Worm (Caenorhabditis elegans): Measurements from ENCODE around the gene cup-15.

The cup-15 gene

DNA sequence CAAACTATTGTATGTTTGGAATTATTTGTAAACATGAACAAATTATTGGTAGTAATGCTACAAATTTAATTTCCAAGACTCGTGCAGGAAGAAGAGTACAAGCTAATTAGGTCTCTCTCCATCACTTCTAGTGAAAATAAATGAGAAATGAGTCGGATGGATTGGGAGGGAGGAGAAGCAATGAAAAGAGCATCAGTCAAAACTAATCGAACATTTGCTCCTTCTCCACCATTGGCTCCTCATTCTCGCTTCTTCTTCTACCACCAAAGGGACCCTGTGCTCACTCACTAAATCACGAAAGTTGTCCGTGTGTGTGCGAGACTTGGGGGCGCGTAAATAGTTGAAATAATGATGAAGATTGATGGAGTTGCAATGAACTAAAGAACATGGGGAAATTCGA lies 46.0 kb upstream of the cup-15 start (continued):
- no peak for TF ChIP-seq ceh-16 (tag; optimal IDR thresholded peaks at IDR 0.05)
- no peak for TF ChIP-seq nhr-25 (tag; optimal IDR thresholded peaks at IDR 0.05)
- peak; percentile 46 for TF ChIP-seq sma-9 (GFP tag; optimal IDR thresholded peaks at IDR 0.05)
- no peak for TF ChIP-seq sma-9 (tag; optimal IDR thresholded peaks at IDR 0.05)
- no peak for TF ChIP-seq Y55F3AM.14 (GFP tag; optimal IDR thresholded peaks at IDR 0.05)
- no peak for TF ChIP-seq sma-3 (GFP tag; optimal IDR thresholded peaks at IDR 0.05)
- no peak for TF ChIP-seq ceh-82 (tag; optimal IDR thresholded peaks at IDR 0.05)
- TF ChIP-seq nhr-21 (tag; optimal IDR thresholded peaks at IDR 0.05) = no peak
- no peak for TF ChIP-seq nhr-77 (tag; optimal IDR thresholded peaks at IDR 0.05)
- TF ChIP-seq nhr-23 (tag; optimal IDR thresholded peaks at IDR 0.05) = no peak
- TF ChIP-seq gmeb-1 (tag; optimal IDR thresholded peaks at IDR 0.05) = no peak
- TF ChIP-seq nhr-12 (tag; optimal IDR thresholded peaks at IDR 0.05) = no peak
- no peak for TF ChIP-seq crh-2 (tag; optimal IDR thresholded peaks at IDR 0.05)

DNA sequence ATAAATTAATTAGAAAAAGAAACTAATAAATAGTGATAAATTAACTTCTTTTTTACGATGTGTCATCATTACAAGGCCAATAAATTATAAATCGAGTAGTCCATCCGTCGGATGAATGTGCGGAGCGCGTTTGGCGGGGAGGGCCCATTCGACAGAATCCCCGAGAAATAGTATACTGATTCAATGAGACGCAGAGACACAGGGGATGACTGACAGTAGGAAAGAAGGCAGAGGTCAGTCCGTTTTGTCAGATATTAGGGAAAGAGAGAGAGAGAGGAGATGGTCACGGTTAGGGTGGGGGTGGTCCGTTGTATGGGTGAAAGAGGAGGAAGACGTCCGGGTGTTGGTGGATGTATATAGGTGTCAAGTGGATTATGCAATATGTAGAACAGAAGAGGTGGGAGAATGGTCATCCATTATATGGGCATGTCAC lies 44.2 kb upstream of the cup-15 start:
- peak; percentile 87 for TF ChIP-seq mab-5 (tag; optimal IDR thresholded peaks at IDR 0.05)
- no peak for TF ChIP-seq ZK546.5 (tag; optimal IDR thresholded peaks at IDR 0.05)

DNA sequence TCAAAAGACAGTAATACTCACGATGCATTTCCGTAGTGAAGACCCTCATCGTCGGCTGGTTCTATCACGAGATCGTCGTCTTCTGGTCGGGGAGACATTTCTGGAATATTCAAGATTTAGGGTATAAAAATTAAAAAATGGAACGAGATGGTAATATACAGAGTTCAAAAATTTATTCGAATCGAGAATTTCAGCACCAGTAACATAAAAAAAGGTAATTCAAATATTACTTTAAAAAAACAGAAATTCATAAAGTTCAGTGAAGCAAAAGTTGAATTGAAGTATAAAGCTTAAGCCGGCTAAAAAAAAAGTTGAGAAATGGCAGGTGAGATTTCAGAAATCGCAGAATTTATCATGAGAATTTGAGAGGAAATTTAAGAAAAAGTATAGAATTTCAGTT lies 42.6 kb upstream of the cup-15 start, which contains the start of gene cam-1:
Gene cam-1 (minus strand): TSS at position 101 of the 400 bp plus-strand sequence.
- no peak for TF ChIP-seq nhr-6 (tag; optimal IDR thresholded peaks at IDR 0.05)
- TF ChIP-seq fos-1 (tag; optimal IDR thresholded peaks at IDR 0.05) = no peak
- no peak for TF ChIP-seq nhr-237 (tag; optimal IDR thresholded peaks at IDR 0.05)
- no peak for TF ChIP-seq nhr-77 (tag; optimal IDR thresholded peaks at IDR 0.05)
- TF ChIP-seq skn-1 (tag; optimal IDR thresholded peaks at IDR 0.05) = no peak
- TF ChIP-seq C34F6.9 (tag; optimal IDR thresholded peaks at IDR 0.05) = no peak
- no peak for TF ChIP-seq ztf-4 (tag; optimal IDR thresholded peaks at IDR 0.05)
- TF ChIP-seq lin-11 (tag; optimal IDR thresholded peaks at IDR 0.05) = no peak
- no peak for TF ChIP-seq lin-39 (tag; optimal IDR thresholded peaks at IDR 0.05)
- no peak for TF ChIP-seq gmeb-1 (tag; optimal IDR thresholded peaks at IDR 0.05)
- TF ChIP-seq zag-1 (tag; optimal IDR thresholded peaks at IDR 0.05) = no peak
- no peak for TF ChIP-seq nhr-129 (tag; optimal IDR thresholded peaks at IDR 0.05)
- TF ChIP-seq lin-13 (GFP tag; optimal IDR thresholded peaks at IDR 0.05) = no peak
- TF ChIP-seq nhr-11 (tag; optimal IDR thresholded peaks at IDR 0.05) = no peak
- TF ChIP-seq lsy-2 (tag; optimal IDR thresholded peaks at IDR 0.05) = no peak
- no peak for TF ChIP-seq nhr-23 (tag; optimal IDR thresholded peaks at IDR 0.05)
- TF ChIP-seq ceh-82 (tag; optimal IDR thresholded peaks at IDR 0.05) = no peak
- TF ChIP-seq sma-9 (GFP tag; optimal IDR thresholded peaks at IDR 0.05) = no peak
- TF ChIP-seq sma-9 (tag; optimal IDR thresholded peaks at IDR 0.05) = no peak
- no peak for TF ChIP-seq ztf-1 (GFP tag; conservative IDR thresholded peaks at IDR 0.05)
- TF ChIP-seq unc-39 (tag; optimal IDR thresholded peaks at IDR 0.05) = no peak

DNA sequence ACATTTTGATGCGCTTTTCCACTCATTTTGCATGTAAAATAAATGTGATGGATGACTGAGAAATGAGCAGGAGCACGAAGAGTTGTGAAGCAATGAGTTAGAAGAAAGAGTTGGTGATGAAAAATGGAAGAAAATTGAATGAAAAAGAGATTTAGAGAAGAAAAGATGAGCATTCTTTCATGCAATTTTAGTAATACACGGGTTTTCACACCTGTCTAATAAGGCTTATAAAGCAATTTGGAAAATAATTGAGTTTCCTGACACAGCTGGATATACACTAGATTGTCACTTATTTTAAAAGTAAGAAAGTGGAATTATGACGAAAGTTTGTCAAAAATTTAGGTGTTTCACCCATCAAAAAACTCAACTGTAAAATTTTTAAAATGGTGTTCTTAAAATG lies 42.0 kb upstream of the cup-15 start:
- TF ChIP-seq unc-55 (GFP tag; optimal IDR thresholded peaks at IDR 0.05) (peak; percentile 31), nhr-6 (tag; optimal IDR thresholded peaks at IDR 0.05) (no peak)

DNA sequence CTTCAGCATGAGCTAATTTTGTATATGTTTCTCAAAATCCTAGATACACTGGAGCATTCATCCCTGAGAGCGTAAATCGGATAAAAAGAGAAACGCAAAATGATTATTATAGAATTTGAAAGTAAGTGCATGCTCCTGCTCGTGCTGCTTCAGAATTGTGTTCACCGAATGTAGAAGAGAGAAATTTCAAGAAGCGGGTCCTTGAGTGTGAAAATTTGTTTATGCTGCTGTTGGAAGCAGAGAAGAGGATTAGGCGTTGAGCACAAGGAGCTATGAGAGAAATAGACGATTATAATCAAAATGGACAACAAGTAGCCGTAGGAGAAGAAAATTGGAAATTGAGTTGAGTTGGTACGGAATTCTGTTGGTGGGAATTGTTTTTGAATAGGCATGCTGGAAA lies 41.1 kb upstream of the cup-15 start:
- TF ChIP-seq nhr-21 (tag; optimal IDR thresholded peaks at IDR 0.05) (no peak), sma-3 (GFP tag; optimal IDR thresholded peaks at IDR 0.05) (no peak), unc-55 (GFP tag; optimal IDR thresholded peaks at IDR 0.05) (peak; percentile 22), lin-11 (tag; optimal IDR thresholded peaks at IDR 0.05) (no peak)

DNA sequence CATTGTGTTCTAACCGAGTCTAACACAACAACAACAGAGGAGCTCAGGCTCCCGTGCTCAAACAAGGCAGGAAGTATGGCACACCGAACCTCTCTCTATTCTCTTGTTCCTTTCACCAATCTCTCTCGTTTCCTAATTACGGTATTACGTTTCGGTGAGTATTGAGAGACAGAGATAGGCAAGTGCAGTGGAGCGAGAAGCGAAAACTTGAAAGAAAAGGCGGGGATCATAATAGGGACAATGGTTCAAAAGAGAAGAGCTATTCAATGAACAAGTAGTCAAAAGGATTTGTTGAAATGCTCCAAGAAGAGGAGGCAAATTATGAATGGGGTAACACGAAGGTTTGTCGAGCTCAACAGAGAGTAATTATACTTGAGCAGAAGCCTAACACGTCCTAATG lies 39.5 kb upstream of the cup-15 start:
- no peak for TF ChIP-seq gmeb-1 (tag; optimal IDR thresholded peaks at IDR 0.05)
- TF ChIP-seq zag-1 (tag; optimal IDR thresholded peaks at IDR 0.05) = no peak
- no peak for TF ChIP-seq sem-4 (tag; optimal IDR thresholded peaks at IDR 0.05)
- no peak for TF ChIP-seq dmd-4 (tag; optimal IDR thresholded peaks at IDR 0.05)
- TF ChIP-seq fos-1 (tag; optimal IDR thresholded peaks at IDR 0.05) = no peak
- TF ChIP-seq nhr-237 (tag; optimal IDR thresholded peaks at IDR 0.05) = no peak
- no peak for TF ChIP-seq nhr-6 (tag; optimal IDR thresholded peaks at IDR 0.05)
- no peak for TF ChIP-seq nhr-129 (tag; optimal IDR thresholded peaks at IDR 0.05)
